Fruit fly (Drosophila melanogaster) whole organism, embryonic: ENCODE results near the gene CG4004.
A peak's percentile ranks its signal among the peaks of the same experiment; 100 is the strongest.

Experiments used
- B-H2 ChIP-seq: fragments of 200-800 bp; sonication (Bioruptor generic); optimal IDR thresholded peaks from 2 replicates; lab custom pipeline; 2018; ENCODE audit warnings: missing biosample characterization, mild to moderate bottlenecking, missing genetic modification characterization
- C15 ChIP-seq: fragments of 200-800 bp; sonication (Bioruptor generic); IDR thresholded peaks from 3 replicates; pipeline ENCODE4 v1.3.6; 2022; ENCODE audit warnings: missing biosample characterization, missing genetic modification characterization
- CG10979 ChIP-seq: fragments of 200-800 bp; sonication (Bioruptor generic); optimal IDR thresholded peaks from 2 replicates; lab custom pipeline; 2018; ENCODE audit warnings: missing biosample characterization, mild to moderate bottlenecking, missing genetic modification characterization, moderate library complexity
- CG12155 ChIP-seq: fragments of 200-800 bp; sonication (Bioruptor generic); optimal IDR thresholded peaks from 3 replicates; lab custom pipeline; 2016; ENCODE audit warnings: missing biosample characterization, missing genetic modification characterization
- CG14050 ChIP-seq: fragments of 200-800 bp; sonication (Bioruptor generic); IDR thresholded peaks from 3 replicates; pipeline ENCODE4 v1.3.6; 2022; ENCODE audit warnings: missing biosample characterization, missing genetic modification characterization
- CG15269 ChIP-seq: fragments of 200-800 bp; sonication (Bioruptor generic); optimal IDR thresholded peaks from 2 replicates; lab custom pipeline; 2018; ENCODE audit warnings: missing biosample characterization, mild to moderate bottlenecking, missing genetic modification characterization, moderate library complexity
- CG1647 ChIP-seq: fragments of 200-800 bp; sonication (Bioruptor generic); optimal IDR thresholded peaks from 3 replicates; lab custom pipeline; 2016; ENCODE audit warnings: missing biosample characterization, missing genetic modification characterization
- CG17186 ChIP-seq: fragments of 200-800 bp; sonication (Bioruptor generic); optimal IDR thresholded peaks from 3 replicates; lab custom pipeline; 2017; ENCODE audit warnings: missing biosample characterization, missing genetic modification reagents, missing genetic modification characterization
- CG17359 ChIP-seq: fragments of 200-800 bp; sonication (Bioruptor generic); optimal IDR thresholded peaks from 3 replicates; lab custom pipeline; 2018; ENCODE audit warnings: missing biosample characterization, mild to moderate bottlenecking, missing genetic modification characterization, moderate library complexity
- CG2120 ChIP-seq: fragments of 200-800 bp; sonication (Bioruptor generic); optimal IDR thresholded peaks from 3 replicates; lab custom pipeline; 2016; ENCODE audit warnings: missing biosample characterization, missing genetic modification characterization
- CG2129 ChIP-seq: fragments of 200-800 bp; sonication (Bioruptor generic); IDR thresholded peaks from 2 replicates; pipeline ENCODE4 v1.3.6; 2022; ENCODE audit warnings: missing biosample characterization, missing genetic modification characterization; ENCODE audit not compliant: partially characterized antibody
- CG2678 ChIP-seq: fragments of 200-800 bp; sonication (Bioruptor generic); optimal IDR thresholded peaks from 3 replicates; lab custom pipeline; 2019; ENCODE audit warnings: missing biosample characterization, mild to moderate bottlenecking, missing genetic modification characterization, moderate library complexity
- CG30020 ChIP-seq: fragments of 200-800 bp; optimal IDR thresholded peaks from 2 replicates; lab custom pipeline; 2019; ENCODE audit warnings: missing biosample characterization, mild to moderate bottlenecking, missing genetic modification characterization, moderate library complexity
- CG3065 ChIP-seq: fragments of 200-800 bp; sonication (Bioruptor generic); optimal IDR thresholded peaks from 2 replicates; lab custom pipeline; 2016; ENCODE audit warnings: missing biosample characterization, missing genetic modification characterization
- CG31224 ChIP-seq: fragments of 200-800 bp; sonication (Bioruptor generic); IDR thresholded peaks from 2 replicates; pipeline ENCODE4 v1.3.6; 2022; ENCODE audit warnings: missing biosample characterization, missing genetic modification characterization
- CG34224 ChIP-seq: fragments of 200-800 bp; sonication (Bioruptor generic); IDR thresholded peaks from 3 replicates; pipeline ENCODE4 v1.3.6; 2022; ENCODE audit warnings: missing biosample characterization, missing genetic modification characterization; ENCODE audit not compliant: partially characterized antibody
- CG6254 ChIP-seq: fragments of 200-800 bp; sonication (Bioruptor generic); optimal IDR thresholded peaks from 3 replicates; lab custom pipeline; 2017; ENCODE audit warnings: mild to moderate bottlenecking, missing biosample characterization, missing genetic modification reagents, missing genetic modification characterization
- CG8089 ChIP-seq: fragments of 200-800 bp; sonication (Bioruptor generic); optimal IDR thresholded peaks from 3 replicates; lab custom pipeline; 2016; ENCODE audit warnings: missing biosample characterization, missing genetic modification characterization
- CG8359 ChIP-seq: fragments of 200-800 bp; sonication (Bioruptor generic); optimal IDR thresholded peaks from 2 replicates; lab custom pipeline; 2017; ENCODE audit warnings: missing biosample characterization, mild to moderate bottlenecking, missing genetic modification characterization, borderline replicate concordance
- D ChIP-seq, 2 experiments: fragments of 200-800 bp in 1 of 2; fragments of >200 bp in 1 of 2; sonication (Bioruptor generic) in 1 of 2; optimal IDR thresholded peaks; 2 replicates in 1 of 2; 3 replicates in 1 of 2; lab custom pipeline; 2017; ENCODE audit warnings: mild to moderate bottlenecking in 1 of 2, missing biosample characterization in 1 of 2, missing genetic modification characterization in 1 of 2, missing genetic modification reagents in 1 of 2
- D19A ChIP-seq: fragments of 200-800 bp; optimal IDR thresholded peaks from 3 replicates; lab custom pipeline; 2019; ENCODE audit warnings: missing biosample characterization, mild to moderate bottlenecking, missing genetic modification characterization, moderate library complexity
- Eip74EF ChIP-seq, 2 experiments: fragments of 200-800 bp in 1 of 2; fragments of >200 bp in 1 of 2; sonication (Bioruptor generic) in 1 of 2; optimal IDR thresholded peaks; 2 replicates each; lab custom pipeline; 2017 to 2019; ENCODE audit warnings: missing biosample characterization in 2 of 2, missing genetic modification characterization in 2 of 2, mild to moderate bottlenecking in 1 of 2, moderate library complexity in 1 of 2
- GATAe ChIP-seq: fragments of 200-800 bp; sonication (Bioruptor generic); conservative IDR thresholded peaks from 2 replicates; pipeline ENCODE4 v1.3.6; 2022; ENCODE audit warnings: missing biosample characterization, missing genetic modification characterization
- Nf-YB ChIP-seq: fragments of 200-800 bp; sonication (Bioruptor generic); optimal IDR thresholded peaks from 3 replicates; lab custom pipeline; 2019; ENCODE audit warnings: missing biosample characterization, mild to moderate bottlenecking, missing genetic modification characterization, moderate library complexity
- Taf1 ChIP-seq: fragments of 200-800 bp; sonication (Bioruptor generic); IDR thresholded peaks from 2 replicates; pipeline ENCODE4 v1.3.6; 2022; ENCODE audit warnings: missing biosample characterization, missing genetic modification characterization
- YL-1 ChIP-seq: fragments of 200-800 bp; sonication (Bioruptor generic); optimal IDR thresholded peaks from 3 replicates; lab custom pipeline; 2017; ENCODE audit warnings: missing biosample characterization, mild to moderate bottlenecking, missing genetic modification characterization
- bowl ChIP-seq: fragments of 200-800 bp; sonication (Bioruptor generic); IDR thresholded peaks from 2 replicates; pipeline ENCODE4 v1.3.6; 2022; ENCODE audit warnings: missing biosample characterization, missing genetic modification characterization
- chm ChIP-seq: fragments of 200-800 bp; sonication (Bioruptor generic); IDR thresholded peaks from 2 replicates; pipeline ENCODE4 v1.3.6; 2022; ENCODE audit warnings: missing biosample characterization, missing genetic modification characterization
- chn ChIP-seq: fragments of 200-800 bp; sonication (Bioruptor generic); optimal IDR thresholded peaks from 2 replicates; lab custom pipeline; 2016; ENCODE audit warnings: missing biosample characterization, missing genetic modification characterization
- dmrt99B ChIP-seq: fragments of 200-800 bp; sonication (Bioruptor generic); optimal IDR thresholded peaks from 2 replicates; lab custom pipeline; 2018; ENCODE audit warnings: missing biosample characterization, mild to moderate bottlenecking, missing genetic modification characterization, moderate library complexity
- fru ChIP-seq: fragments of >200 bp; optimal IDR thresholded peaks from 2 replicates; lab custom pipeline; 2017
- gce ChIP-seq: fragments of 200-800 bp; sonication (Bioruptor generic); IDR thresholded peaks from 3 replicates; pipeline ENCODE4 v1.3.6; 2022; ENCODE audit warnings: missing biosample characterization, missing genetic modification characterization
- kni ChIP-seq: fragments of 200-800 bp; sonication (Bioruptor generic); optimal IDR thresholded peaks from 3 replicates; lab custom pipeline; 2017; ENCODE audit warnings: mild to moderate bottlenecking, missing biosample characterization, missing genetic modification reagents, missing genetic modification characterization
- lab ChIP-seq: fragments of 200-800 bp; sonication (Bioruptor generic); optimal IDR thresholded peaks from 3 replicates; lab custom pipeline; 2017; ENCODE audit warnings: missing biosample characterization, missing genetic modification characterization, mild to moderate bottlenecking, moderate library complexity, missing genetic modification reagents
- lov ChIP-seq, 2 experiments: fragments of 200-800 bp in 1 of 2; fragments of >200 bp in 1 of 2; sonication (Bioruptor generic) in 1 of 2; IDR thresholded peaks in 1 of 2; optimal IDR thresholded peaks in 1 of 2; 2 replicates in 1 of 2; 3 replicates in 1 of 2; pipeline versions ENCODE4 v1.3.6 to Lab custom; 2017 to 2022; ENCODE audit warnings: missing biosample characterization in 1 of 2, missing genetic modification characterization in 1 of 2
- luna ChIP-seq: fragments of 200-800 bp; sonication (Bioruptor generic); optimal IDR thresholded peaks from 2 replicates; lab custom pipeline; 2016; ENCODE audit warnings: missing biosample characterization, missing genetic modification characterization
- mld ChIP-seq: fragments of 200-800 bp; sonication (Bioruptor generic); IDR thresholded peaks from 3 replicates; pipeline ENCODE4 v1.3.6; 2022; ENCODE audit warnings: missing biosample characterization, missing genetic modification characterization; ENCODE audit not compliant: partially characterized antibody
- nmo ChIP-seq: fragments of 200-800 bp; sonication (Bioruptor generic); optimal IDR thresholded peaks from 2 replicates; lab custom pipeline; 2018; ENCODE audit warnings: missing biosample characterization, mild to moderate bottlenecking, missing genetic modification characterization, moderate library complexity
- nom ChIP-seq: fragments of 200-800 bp; sonication (Bioruptor generic); optimal IDR thresholded peaks from 2 replicates; lab custom pipeline; 2017; ENCODE audit warnings: missing biosample characterization, missing genetic modification characterization, mild to moderate bottlenecking, moderate library complexity, missing genetic modification reagents
- peb ChIP-seq: fragments of 200-800 bp; sonication (Bioruptor generic); IDR thresholded peaks from 2 replicates; pipeline ENCODE4 v1.3.6; 2022; ENCODE audit warnings: missing biosample characterization, missing genetic modification characterization
- pnt ChIP-seq: fragments of 200-800 bp; sonication (Bioruptor generic); optimal IDR thresholded peaks from 3 replicates; lab custom pipeline; 2016; ENCODE audit warnings: missing biosample characterization, missing genetic modification characterization
- sim ChIP-seq: fragments of 200-800 bp; sonication (Bioruptor generic); IDR thresholded peaks from 2 replicates; pipeline ENCODE4 v1.3.6; 2022; ENCODE audit warnings: missing biosample characterization, missing genetic modification characterization
- sob ChIP-seq: fragments of 200-800 bp; sonication (Bioruptor generic); IDR thresholded peaks from 2 replicates; pipeline ENCODE4 v1.3.6; 2022; ENCODE audit warnings: missing biosample characterization, missing genetic modification characterization
- sr ChIP-seq: fragments of 200-800 bp; sonication (Bioruptor generic); IDR thresholded peaks from 3 replicates; pipeline ENCODE4 v1.3.6; 2022; ENCODE audit warnings: missing biosample characterization, missing genetic modification characterization
- tio ChIP-seq: fragments of 200-800 bp; sonication (Bioruptor generic); optimal IDR thresholded peaks from 2 replicates; lab custom pipeline; 2017; ENCODE audit warnings: missing biosample characterization, missing genetic modification characterization, inconsistent platforms
- twi ChIP-seq: fragments of 200-800 bp; optimal IDR thresholded peaks from 2 replicates; lab custom pipeline; 2019; ENCODE audit warnings: missing biosample characterization, mild to moderate bottlenecking, missing genetic modification characterization, moderate library complexity
- wor ChIP-seq: fragments of 200-800 bp; sonication (Bioruptor generic); IDR thresholded peaks from 2 replicates; pipeline ENCODE4 v1.3.6; 2022; ENCODE audit warnings: missing biosample characterization, missing genetic modification characterization
- zen ChIP-seq: fragments of 200-800 bp; sonication (Bioruptor generic); optimal IDR thresholded peaks from 3 replicates; lab custom pipeline; 2018; ENCODE audit warnings: missing biosample characterization, mild to moderate bottlenecking, missing genetic modification characterization, moderate library complexity

CG4004 gene

dm6 chrX:12699095-12699750 is 44.8 kb upstream of the CG4004 start (continued):
- peak; percentile 27 for TF ChIP-seq zen
- TF ChIP-seq CG14050 (GFP tag; lab: Robert Waterston, UW): no peak
- no peak for TF ChIP-seq CG6254 (GFP tag; lab: Kevin White, UChicago)
- no peak for TF ChIP-seq wor
- TF ChIP-seq pnt (GFP tag; lab: Kevin White, UChicago): peak; percentile 33
- no peak for TF ChIP-seq kni
- TF ChIP-seq sr: no peak
- TF ChIP-seq GATAe: no peak
- no peak for TF ChIP-seq CG31224 (GFP tag; lab: Robert Waterston, UW)
- no peak for TF ChIP-seq CG12155 (GFP tag; lab: Kevin White, UChicago)
- TF ChIP-seq B-H2: no peak
- 0 out of 3 replicates have a peak, but pooled peaks have one; percentile 23 for TF ChIP-seq C15 (GFP tag; lab: Robert Waterston, UW)
- TF ChIP-seq gce: no peak
- no peak for TF ChIP-seq bowl (GFP tag; lab: Robert Waterston, UW)
- TF ChIP-seq lov (optimal IDR thresholded peaks at IDR 0.05; lab: Kevin White, UChicago): no peak
- 0 out of 3 replicates have a peak, but pooled peaks have one; percentile 12 for TF ChIP-seq lov (GFP tag; IDR thresholded peaks at IDR 0.05; lab: Robert Waterston, UW)
- no peak for TF ChIP-seq mld
- no peak for TF ChIP-seq peb
- no peak for TF ChIP-seq twi
- TF ChIP-seq CG17186 (GFP tag; lab: Kevin White, UChicago): no peak
- 0 out of 2 replicates have a peak, but pooled peaks have one; percentile 20 for TF ChIP-seq sob (GFP tag; lab: Robert Waterston, UW)
- TF ChIP-seq sim (GFP tag; lab: Robert Waterston, UW): no peak
- TF ChIP-seq fru: no peak
- no peak for TF ChIP-seq CG1647 (GFP tag; lab: Kevin White, UChicago)
- peak; percentile 43 for TF ChIP-seq nmo (GFP tag; lab: Kevin White, UChicago)
- no peak for TF ChIP-seq luna (GFP tag; lab: Kevin White, UChicago)
- TF ChIP-seq D19A: no peak
- TF ChIP-seq chm: peak; percentile 52
- no peak for TF ChIP-seq D (optimal IDR thresholded peaks at IDR 0.05; lab: Kevin White, UChicago)
- TF ChIP-seq D (GFP tag; optimal IDR thresholded peaks at IDR 0.05; lab: Kevin White, UChicago): no peak
- no peak for TF ChIP-seq YL-1 (GFP tag; lab: Kevin White, UChicago)
- TF ChIP-seq Taf1: no peak
- TF ChIP-seq CG15269 (tag; lab: Kevin White, UChicago): peak; percentile 32
- no peak for TF ChIP-seq CG2129 (GFP tag; lab: Robert Waterston, UW)
- TF ChIP-seq CG30020 (tag; lab: Kevin White, UChicago): no peak
- TF ChIP-seq CG34224 (GFP tag; lab: Robert Waterston, UW): no peak
- TF ChIP-seq tio (GFP tag; lab: Kevin White, UChicago): no peak
- TF ChIP-seq CG17359 (tag; lab: Kevin White, UChicago): peak; percentile 14
- peak; percentile 55 for TF ChIP-seq CG10979 (tag; lab: Kevin White, UChicago)
- TF ChIP-seq CG8359 (GFP tag; lab: Kevin White, UChicago): no peak
- TF ChIP-seq CG2120 (GFP tag; lab: Kevin White, UChicago): peak; percentile 43
- no peak for TF ChIP-seq Nf-YB (GFP tag; lab: Kevin White, UChicago)
- TF ChIP-seq Eip74EF (GFP tag; optimal IDR thresholded peaks at IDR 0.05; lab: Kevin White, UChicago): no peak
- peak; percentile 48 for TF ChIP-seq dmrt99B (tag; lab: Kevin White, UChicago)
- TF ChIP-seq CG3065: no peak
- peak; percentile 63 for TF ChIP-seq CG2678
- no peak for TF ChIP-seq CG8089
- peak; percentile 55 for TF ChIP-seq lab
- peak; percentile 1 for TF ChIP-seq chn
- peak; percentile 27 for TF ChIP-seq nom (GFP tag; lab: Kevin White, UChicago)
